Worm (Caenorhabditis elegans) whole organism, L4 larva: ENCODE measurements around the gene T10D4.19.

Experiments used
- ces-1 ChIP-seq: fragments of 150-350 bp; sonication (generic microtip); optimal IDR thresholded peaks from 4 replicates; lab custom pipeline; 2014; ENCODE audit warnings: missing biosample characterization, missing genetic modification reagents, missing genetic modification characterization
- dpl-1 ChIP-seq: fragments of 150-350 bp; optimal IDR thresholded peaks from 2 replicates; lab custom pipeline; 2014; ENCODE audit warnings: missing biosample characterization, missing genetic modification reagents, missing genetic modification characterization
- hmg-1.1 ChIP-seq: fragments of 200-800 bp; sonication (Bioruptor generic); IDR thresholded peaks from 2 replicates; pipeline ENCODE4 v1.3.6; 2022; ENCODE audit warnings: missing genetic modification reagents, missing genetic modification characterization, missing compliant biosample characterization
- zag-1 ChIP-seq: fragments of 150-350 bp; optimal IDR thresholded peaks from 2 replicates; lab custom pipeline; 2014; ENCODE audit warnings: missing biosample characterization, missing genetic modification characterization

ce11 chrII:3102018-3102417 is 49.7 kb upstream of the T10D4.19 start, which contains the start of gene clec-121:
- no peak for TF ChIP-seq ces-1 (GFP tag; lab: Kevin White, UChicago)
- TF ChIP-seq hmg-1.1 (GFP tag; lab: Robert Waterston, UW), result no peak
- no peak for TF ChIP-seq dpl-1
- TF ChIP-seq zag-1 (tag; lab: Kevin White, UChicago), result no peak
